Fruit fly (Drosophila melanogaster) whole organism, wandering third instar larva: ENCODE data around the gene CG33271.

ENCODE experiments used
- CG32264 ChIP-seq: fragments of 200-800 bp; sonication (Bioruptor generic); optimal IDR thresholded peaks from 2 replicates; lab custom pipeline; 2016; ENCODE audit warnings: missing biosample characterization, missing genetic modification characterization
- Hr78 ChIP-seq: fragments of >200 bp; optimal IDR thresholded peaks from 2 replicates; lab custom pipeline; 2017; ENCODE audit warnings: missing biosample characterization, missing genetic modification characterization
- N ChIP-seq: fragments of >200 bp; optimal IDR thresholded peaks from 2 replicates; lab custom pipeline; 2018; ENCODE audit warnings: missing biosample characterization, missing external identifiers, missing genetic modification characterization
- Rel ChIP-seq, 2 experiments: fragments of 200-800 bp; sonication (Bioruptor generic) in 1 of 2; optimal IDR thresholded peaks; 2 replicates in 1 of 2; 3 replicates in 1 of 2; lab custom pipeline; 2016 to 2019; ENCODE audit warnings: mild to moderate bottlenecking in 2 of 2, missing biosample characterization in 2 of 2, missing genetic modification characterization in 2 of 2, moderate library complexity in 1 of 2
- foxo ChIP-seq, 2 experiments: fragments of 200-800 bp; sonication (Bioruptor generic); optimal IDR thresholded peaks; 2 replicates in 1 of 2; 3 replicates in 1 of 2; lab custom pipeline; 2016 to 2017; ENCODE audit warnings: missing biosample characterization in 2 of 2, missing genetic modification characterization in 2 of 2
- h ChIP-seq: fragments of 200-800 bp; sonication (Bioruptor generic); optimal IDR thresholded peaks from 3 replicates; lab custom pipeline; 2016; ENCODE audit warnings: missing biosample characterization, mild to moderate bottlenecking, missing genetic modification characterization
- lola ChIP-seq: fragments of >200 bp; optimal IDR thresholded peaks from 2 replicates; lab custom pipeline; 2017; ENCODE audit warnings: missing biosample characterization, missing genetic modification characterization

- TF ChIP-seq Rel (GFP tag; optimal IDR thresholded peaks at IDR 0.05; lab: Kevin White, UChicago) = no peak
- TF ChIP-seq Rel (tag; optimal IDR thresholded peaks at IDR 0.05; lab: Kevin White, UChicago) = no peak
- TF ChIP-seq h (GFP tag; lab: Kevin White, UChicago) = no peak
- TF ChIP-seq Hr78 = no peak
- no peak for TF ChIP-seq N
- no peak for TF ChIP-seq lola (GFP tag; lab: Kevin White, UChicago)
- TF ChIP-seq CG32264 = no peak
- TF ChIP-seq foxo (GFP tag; optimal IDR thresholded peaks at IDR 0.05; lab: Kevin White, UChicago) = no peak
Measured at dm6 chr3L:11578211-11578673, 947 bp upstream of the CG33271 start, which contains the start of gene CG33270.
